Fruit fly (Drosophila melanogaster): ENCODE measurements around the gene Non3.

The Non3 gene

dm6 chr3R:18226043-18226808 lies 2.7 kb downstream of the Non3 start, which contains the start of the genes CG7168 and Mdh2:
Gene CG7168, minus strand, starts transcription at chr3R:18226082.
Gene Mdh2, plus strand, starts transcription at chr3R:18226396.
- peak; percentile 4 for TF ChIP-seq Dif (GFP tag; optimal IDR thresholded peaks at IDR 0.05; ENCODE audit: partially characterized antibody)
- TF ChIP-seq Hnf4 (GFP tag; optimal IDR thresholded peaks at IDR 0.05) = peak; percentile 1
- no peak for TF ChIP-seq Rel (GFP tag; optimal IDR thresholded peaks at IDR 0.05)
- peak; percentile 95 for TF ChIP-seq Rel (tag; optimal IDR thresholded peaks at IDR 0.05)
- no peak for TF ChIP-seq Mio (GFP tag; optimal IDR thresholded peaks at IDR 0.05)
- peak; percentile 10 for TF ChIP-seq HLH106 (tag; optimal IDR thresholded peaks at IDR 0.05)
- no peak for TF ChIP-seq pan (optimal IDR thresholded peaks at IDR 0.05)
- TF ChIP-seq Sp1 (GFP tag; optimal IDR thresholded peaks at IDR 0.05) = peak; percentile 13
- TF ChIP-seq Hr78 (GFP tag; optimal IDR thresholded peaks at IDR 0.05) = no peak
- no peak for TF ChIP-seq woc (GFP tag; optimal IDR thresholded peaks at IDR 0.05)
- no peak for TF ChIP-seq psq (GFP tag; optimal IDR thresholded peaks at IDR 0.05)
- TF ChIP-seq dsf (GFP tag; optimal IDR thresholded peaks at IDR 0.05; ENCODE audit: borderline replicate concordance) = peak; percentile 5
- TF ChIP-seq h (GFP tag; optimal IDR thresholded peaks at IDR 0.05) = peak; percentile 34
- TF ChIP-seq foxo (GFP tag; optimal IDR thresholded peaks at IDR 0.05) = peak in 1 of 2 experiments; percentile 15

DNA sequence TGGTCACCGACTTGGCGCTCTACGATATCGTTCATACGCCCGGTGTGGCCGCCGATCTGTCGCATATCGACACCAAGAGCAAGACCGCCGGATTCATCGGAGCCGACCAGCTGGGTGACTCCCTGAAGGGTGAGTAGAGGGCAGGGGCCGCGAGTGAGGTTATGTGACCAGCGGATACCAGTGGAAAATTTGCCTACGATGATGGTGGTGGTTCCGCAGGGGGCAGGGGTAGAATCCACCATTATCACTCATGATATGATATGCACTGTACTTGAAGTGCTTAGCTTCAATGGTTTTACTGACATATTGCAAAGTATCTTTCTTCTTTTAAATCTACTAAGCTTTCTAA lies 3.3 kb downstream of the Non3 start:
- TF ChIP-seq rgr (GFP tag; optimal IDR thresholded peaks at IDR 0.05) = no peak
- TF ChIP-seq tai (GFP tag; optimal IDR thresholded peaks at IDR 0.05) = no peak
- no peak for TF ChIP-seq woc (GFP tag; optimal IDR thresholded peaks at IDR 0.05)
- no peak for TF ChIP-seq Myc (optimal IDR thresholded peaks at IDR 0.05)
- no peak for TF ChIP-seq CrebA (GFP tag; optimal IDR thresholded peaks at IDR 0.05; ENCODE audit: borderline replicate concordance)
- TF ChIP-seq Rel (GFP tag; optimal IDR thresholded peaks at IDR 0.05) = no peak
- no peak for TF ChIP-seq Rel (tag; optimal IDR thresholded peaks at IDR 0.05)
- no peak for TF ChIP-seq jim (GFP tag; optimal IDR thresholded peaks at IDR 0.05)
- no peak for TF ChIP-seq usp (GFP tag; optimal IDR thresholded peaks at IDR 0.05)
- TF ChIP-seq Hr78 (GFP tag; optimal IDR thresholded peaks at IDR 0.05) = no peak
- no peak for TF ChIP-seq Abd-B (GFP tag; optimal IDR thresholded peaks at IDR 0.05)
- TF ChIP-seq HLH106 (tag; optimal IDR thresholded peaks at IDR 0.05) = no peak
- TF ChIP-seq Mio (GFP tag; optimal IDR thresholded peaks at IDR 0.05) = no peak
- no peak for TF ChIP-seq Dif (GFP tag; optimal IDR thresholded peaks at IDR 0.05; ENCODE audit: partially characterized antibody)
- TF ChIP-seq sage (GFP tag; optimal IDR thresholded peaks at IDR 0.05) = no peak

dm6 chr3R:18227385-18227784 lies 3.9 kb downstream of the Non3 start:
- no peak for TF ChIP-seq usp (GFP tag; optimal IDR thresholded peaks at IDR 0.05)
- no peak for TF ChIP-seq psq (GFP tag; optimal IDR thresholded peaks at IDR 0.05)
- TF ChIP-seq Dfd (GFP tag; optimal IDR thresholded peaks at IDR 0.05) = no peak
- no peak for TF ChIP-seq ey (GFP tag; optimal IDR thresholded peaks at IDR 0.05)
- TF ChIP-seq CG32264 (GFP tag; optimal IDR thresholded peaks at IDR 0.05) = no peak
- TF ChIP-seq rgr (GFP tag; optimal IDR thresholded peaks at IDR 0.05) = no peak
- TF ChIP-seq Mio (GFP tag; optimal IDR thresholded peaks at IDR 0.05) = no peak
- no peak for TF ChIP-seq CrebA (GFP tag; optimal IDR thresholded peaks at IDR 0.05; ENCODE audit: borderline replicate concordance)
- TF ChIP-seq jim (GFP tag; optimal IDR thresholded peaks at IDR 0.05) = no peak
- no peak for TF ChIP-seq Rel (GFP tag; optimal IDR thresholded peaks at IDR 0.05)
- TF ChIP-seq Rel (tag; optimal IDR thresholded peaks at IDR 0.05) = no peak
- no peak for TF ChIP-seq dmrt93B (GFP tag; optimal IDR thresholded peaks at IDR 0.05)
- no peak for TF ChIP-seq h (GFP tag; optimal IDR thresholded peaks at IDR 0.05)
- TF ChIP-seq HLH106 (tag; optimal IDR thresholded peaks at IDR 0.05) = no peak
- TF ChIP-seq sv (GFP tag; optimal IDR thresholded peaks at IDR 0.05) = no peak
- no peak for TF ChIP-seq OdsH (GFP tag; optimal IDR thresholded peaks at IDR 0.05)
- no peak for TF ChIP-seq Abd-B (GFP tag; optimal IDR thresholded peaks at IDR 0.05)

- TF ChIP-seq jim (GFP tag; optimal IDR thresholded peaks at IDR 0.05) (no peak), rgr (GFP tag; optimal IDR thresholded peaks at IDR 0.05) (peak; percentile 3), Hr78 (GFP tag; optimal IDR thresholded peaks at IDR 0.05) (no peak), OdsH (GFP tag; optimal IDR thresholded peaks at IDR 0.05) (no peak), pan (optimal IDR thresholded peaks at IDR 0.05) (no peak), Abd-B (GFP tag; optimal IDR thresholded peaks at IDR 0.05) (no peak), foxo (GFP tag; optimal IDR thresholded peaks at IDR 0.05) (peak in 1 of 2 experiments; percentile 9), Sp1 (GFP tag; optimal IDR thresholded peaks at IDR 0.05) (no peak), Hr83 (GFP tag; optimal IDR thresholded peaks at IDR 0.05; ENCODE audit: poor library complexity, severe bottlenecking) (no peak), CG9705 (GFP tag; optimal IDR thresholded peaks at IDR 0.05) (no peak), CG32264 (GFP tag; optimal IDR thresholded peaks at IDR 0.05) (no peak), sage (GFP tag; optimal IDR thresholded peaks at IDR 0.05) (no peak)
Observed at dm6 chr3R:18228713-18229222, 5.2 kb downstream of the Non3 start.

Data from whole organism, wandering third instar larva.